Worm (Caenorhabditis elegans): ENCODE measurements around the gene dpy-19.
A peak's percentile ranks its signal among the peaks of the same experiment; 100 is the strongest.

The dpy-19 gene

DNA sequence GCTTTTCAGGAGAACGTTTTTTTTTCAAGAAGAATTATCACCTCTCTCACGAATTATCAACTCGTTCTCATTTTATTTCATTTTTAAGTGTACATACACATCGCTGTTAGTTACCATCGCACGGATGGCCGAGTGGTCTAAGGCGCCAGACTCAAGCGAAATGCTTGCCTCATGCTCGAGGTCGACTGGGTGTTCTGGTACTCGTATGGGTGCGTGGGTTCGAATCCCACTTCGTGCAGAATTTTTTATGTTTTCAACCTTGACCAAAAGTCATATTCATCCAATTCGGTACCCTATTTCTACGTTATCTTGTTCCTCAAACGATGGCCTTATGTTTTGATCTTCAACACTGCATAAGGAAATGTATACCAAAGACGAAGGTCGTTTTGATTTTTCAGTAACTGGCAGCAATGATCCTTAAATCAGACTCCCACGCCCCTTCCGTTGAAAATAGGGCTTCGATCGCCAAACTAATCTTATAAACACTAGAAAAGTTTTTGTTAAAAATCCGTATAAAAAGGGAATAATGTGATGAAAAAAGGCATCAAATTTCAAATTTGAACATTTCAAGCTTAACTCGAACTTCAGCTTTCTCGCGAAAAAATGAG lies 28.0 kb downstream of the dpy-19 start, which contains the start of gene fip-1:
Gene fip-1 (plus strand): TSS at position 558 of the 608 bp plus-strand sequence.
- TF ChIP-seq ZK337.2 (GFP tag; IDR thresholded peaks at IDR 0.05) (peak; percentile 77), daf-19 (GFP tag; conservative IDR thresholded peaks at IDR 0.05) (no peak), lim-7 (GFP tag; IDR thresholded peaks at IDR 0.05) (peak; percentile 89), unc-39 (tag; optimal IDR thresholded peaks at IDR 0.05) (no peak), tag-97 (GFP tag; IDR thresholded peaks at IDR 0.05) (no peak), dve-1 (tag; optimal IDR thresholded peaks at IDR 0.05; ENCODE audit: insufficient read depth) (peak; percentile 37), mes-2 (tag; optimal IDR thresholded peaks at IDR 0.05; ENCODE audit: poor library complexity, severe bottlenecking) (peak; percentile 55), Y105C5A.15 (GFP tag; IDR thresholded peaks at IDR 0.05) (no peak), D1046.2 (GFP tag; IDR thresholded peaks at IDR 0.05) (0 out of 2 replicates have a peak, but pooled peaks have one; percentile 70), ztf-7 (tag; optimal IDR thresholded peaks at IDR 0.05) (no peak), arid-1 (GFP tag; conservative IDR thresholded peaks at IDR 0.05) (peak; percentile 72), ceh-20 (GFP tag; IDR thresholded peaks at IDR 0.05) (peak; percentile 51; the same call in 1 of the 2 replicates), hlh-30 (tag; optimal IDR thresholded peaks at IDR 0.05; ENCODE audit: insufficient read depth) (peak; percentile 41), daf-16 (GFP tag; optimal IDR thresholded peaks at IDR 0.05) (peak in 1 of 2 experiments; percentile 77), daf-16 (tag; optimal IDR thresholded peaks at IDR 0.05) (peak; percentile 57), attf-4 (tag; optimal IDR thresholded peaks at IDR 0.05) (no peak), ctbp-1 (GFP tag; IDR thresholded peaks at IDR 0.05) (0 out of 2 replicates have a peak, but pooled peaks have one; percentile 39), mxl-3 (GFP tag; optimal IDR thresholded peaks at IDR 0.05) (no peak), pqm-1 (tag; optimal IDR thresholded peaks at IDR 0.05) (no peak), lin-39 (tag; optimal IDR thresholded peaks at IDR 0.05) (no peak), hif-1 (tag; optimal IDR thresholded peaks at IDR 0.05) (no peak), T20F7.1 (GFP tag; optimal IDR thresholded peaks at IDR 0.05) (no peak), ztf-11 (tag; optimal IDR thresholded peaks at IDR 0.05) (no peak), lin-13 (GFP tag; optimal IDR thresholded peaks at IDR 0.05) (peak; percentile 16), Y48G9A.11 (GFP tag; IDR thresholded peaks at IDR 0.05) (no peak; the same call in none of the 2 replicates), unc-130 (GFP tag; optimal IDR thresholded peaks at IDR 0.05) (peak; percentile 33), duxl-1 (tag; optimal IDR thresholded peaks at IDR 0.05; ENCODE audit: poor library complexity) (peak; percentile 66), dmd-8 (GFP tag; IDR thresholded peaks at IDR 0.05) (peak; percentile 91), spr-1 (tag; optimal IDR thresholded peaks at IDR 0.05) (no peak), madf-9 (GFP tag; conservative IDR thresholded peaks at IDR 0.05) (0 out of 2 replicates have a peak, but pooled peaks have one; percentile 57), lin-29 (GFP tag; IDR thresholded peaks at IDR 0.05) (no peak), skn-1 (tag; optimal IDR thresholded peaks at IDR 0.05) (no peak), nhr-48 (tag; optimal IDR thresholded peaks at IDR 0.05) (peak; percentile 20), F10B5.3 (tag; optimal IDR thresholded peaks at IDR 0.05) (no peak), mdt-29 (GFP tag; IDR thresholded peaks at IDR 0.05) (no peak), dmd-9 (GFP tag; IDR thresholded peaks at IDR 0.05) (no peak), dmd-6 (GFP tag; IDR thresholded peaks at IDR 0.05) (peak; percentile 23; the same call in 1 of the 2 replicates), nhr-102 (tag; optimal IDR thresholded peaks at IDR 0.05) (peak; percentile 26), nhr-25 (tag; optimal IDR thresholded peaks at IDR 0.05; ENCODE audit: borderline replicate concordance, insufficient read depth) (no peak), daf-12 (tag; optimal IDR thresholded peaks at IDR 0.05) (no peak), egl-27 (tag; optimal IDR thresholded peaks at IDR 0.05) (no peak), lsy-2 (tag; optimal IDR thresholded peaks at IDR 0.05) (no peak), lin-15B (tag; optimal IDR thresholded peaks at IDR 0.05) (no peak), mdl-1 (tag; optimal IDR thresholded peaks at IDR 0.05) (no peak), ceh-28 (tag; optimal IDR thresholded peaks at IDR 0.05) (no peak), F26F4.8 (GFP tag; conservative IDR thresholded peaks at IDR 0.05) (peak; percentile 84), spr-3 (GFP tag; optimal IDR thresholded peaks at IDR 0.05) (no peak), set-16 (GFP tag; IDR thresholded peaks at IDR 0.05) (no peak), gei-8 (GFP tag; optimal IDR thresholded peaks at IDR 0.05) (peak; percentile 36)

Data from whole organism, L4 larva.